Worm (Caenorhabditis elegans) whole organism, L2 larva: ENCODE results near the gene rps-24.

Experiments used
- R02D3.7 ChIP-seq: fragments of 150-350 bp; optimal IDR thresholded peaks from 2 replicates; lab custom pipeline; 2014; ENCODE audit warnings: missing biosample characterization, missing genetic modification characterization
- ZK546.5 ChIP-seq: sonication (generic microtip); optimal IDR thresholded peaks from 2 replicates; lab custom pipeline; 2017; ENCODE audit warnings: missing biosample characterization, missing genetic modification characterization
- alr-1 ChIP-seq: fragments of 150-350 bp; optimal IDR thresholded peaks from 2 replicates; lab custom pipeline; 2014; ENCODE audit warnings: missing biosample characterization, missing genetic modification characterization
- ama-1 ChIP-seq: fragments of 150-350 bp; optimal IDR thresholded peaks from 2 replicates; lab custom pipeline; 2018; ENCODE audit warnings: inconsistent platforms
- egl-27 ChIP-seq: sonication (generic microtip); optimal IDR thresholded peaks from 3 replicates; lab custom pipeline; 2017; ENCODE audit warnings: missing biosample characterization, missing genetic modification reagents, missing genetic modification characterization
- lsy-2 ChIP-seq, 2 experiments: fragments of 150-350 bp in 1 of 2; sonication (generic microtip) in 1 of 2; optimal IDR thresholded peaks; 2 replicates each; lab custom pipeline; 2014 to 2017; ENCODE audit warnings: missing biosample characterization in 2 of 2, missing genetic modification characterization in 2 of 2
- mab-5 ChIP-seq: fragments of 150-350 bp; optimal IDR thresholded peaks from 2 replicates; lab custom pipeline; 2014; ENCODE audit warnings: missing biosample characterization, missing genetic modification characterization
- nhr-237 ChIP-seq: fragments of 150-350 bp; optimal IDR thresholded peaks from 2 replicates; lab custom pipeline; 2014; ENCODE audit warnings: missing biosample characterization, missing genetic modification characterization
- skn-1 ChIP-seq: sonication (generic microtip); optimal IDR thresholded peaks from 2 replicates; lab custom pipeline; 2017; ENCODE audit warnings: missing biosample characterization, missing genetic modification characterization
- snpc-4 ChIP-seq: fragments of 150-350 bp; optimal IDR thresholded peaks from 2 replicates; lab custom pipeline; 2014; ENCODE audit warnings: missing biosample characterization, missing genetic modification characterization
- unc-39 ChIP-seq: fragments of 150-350 bp; optimal IDR thresholded peaks from 2 replicates; lab custom pipeline; 2014; ENCODE audit warnings: missing biosample characterization, missing genetic modification characterization
- unc-62 ChIP-seq: fragments of 150-350 bp; optimal IDR thresholded peaks from 2 replicates; lab custom pipeline; 2014; ENCODE audit warnings: missing biosample characterization, missing genetic modification reagents, missing genetic modification characterization
- zag-1 ChIP-seq: fragments of 150-350 bp; optimal IDR thresholded peaks from 2 replicates; lab custom pipeline; 2014; ENCODE audit warnings: missing biosample characterization, missing genetic modification characterization
- ztf-4 ChIP-seq: fragments of 150-350 bp; optimal IDR thresholded peaks from 2 replicates; lab custom pipeline; 2014; ENCODE audit warnings: missing biosample characterization, missing genetic modification characterization

ce11 chrIV:364983-365382 lies 20.7 kb upstream of the rps-24 start:
- TF ChIP-seq unc-39 (tag; lab: Kevin White, UChicago): no peak
- no peak for TF ChIP-seq nhr-237
- TF ChIP-seq zag-1: no peak
- no peak for TF ChIP-seq ama-1 (lab: Kevin White, UChicago)
- no peak for TF ChIP-seq ZK546.5
- no peak for TF ChIP-seq unc-62 (GFP tag; lab: Kevin White, UChicago)
- TF ChIP-seq lsy-2 (tag; optimal IDR thresholded peaks at IDR 0.05; lab: Kevin White, UChicago): no peak
- no peak for TF ChIP-seq alr-1 (tag; lab: Kevin White, UChicago)
- no peak for TF ChIP-seq snpc-4 (tag; lab: Kevin White, UChicago)
- no peak for TF ChIP-seq ztf-4 (tag; lab: Kevin White, UChicago)
- TF ChIP-seq egl-27 (tag; lab: Kevin White, UChicago): no peak
- TF ChIP-seq skn-1 (tag; lab: Kevin White, UChicago): no peak
- no peak for TF ChIP-seq R02D3.7 (tag; lab: Kevin White, UChicago)
- TF ChIP-seq mab-5 (tag; lab: Kevin White, UChicago): no peak
